Worm (Caenorhabditis elegans): ENCODE data around the gene F20C5.7.

The F20C5.7 gene

DNA sequence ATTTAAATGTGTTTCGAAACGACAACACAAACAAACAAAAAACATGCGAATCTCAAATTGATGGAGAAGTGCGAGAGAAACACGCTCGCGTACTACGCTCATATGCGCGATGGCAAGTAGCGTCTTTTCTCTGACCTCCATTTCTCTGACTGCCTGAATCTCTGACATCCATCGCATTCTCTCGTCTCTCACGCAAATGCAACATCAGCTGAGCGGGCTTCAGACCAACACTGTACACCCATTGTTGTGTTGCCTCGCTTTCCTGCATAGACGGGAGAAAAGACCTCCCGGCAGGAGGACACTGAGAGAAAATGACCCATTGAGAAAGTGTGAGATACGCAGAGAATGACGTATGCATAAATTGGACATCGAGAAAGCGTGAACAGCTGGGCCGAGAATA is 36.7 kb upstream of the F20C5.7 start (continued):
- TF ChIP-seq ceh-22 (tag; optimal IDR thresholded peaks at IDR 0.05) (peak; percentile 73), sox-2 (GFP tag; IDR thresholded peaks at IDR 0.05) (peak; percentile 82), ceh-30 (tag; optimal IDR thresholded peaks at IDR 0.05) (peak; percentile 32), hlh-30 (tag; optimal IDR thresholded peaks at IDR 0.05; ENCODE audit: insufficient read depth) (peak; percentile 91), nhr-11 (tag; optimal IDR thresholded peaks at IDR 0.05) (no peak), ceh-24 (tag; optimal IDR thresholded peaks at IDR 0.05) (no peak), nfya-1 (tag; optimal IDR thresholded peaks at IDR 0.05) (peak; percentile 91), ceh-19 (GFP tag; optimal IDR thresholded peaks at IDR 0.05) (no peak), ref-2 (tag; optimal IDR thresholded peaks at IDR 0.05) (peak; percentile 97), sdc-2 (tag; optimal IDR thresholded peaks at IDR 0.05) (peak; percentile 40), unc-55 (GFP tag; optimal IDR thresholded peaks at IDR 0.05) (peak; percentile 92), hlh-13 (GFP tag; optimal IDR thresholded peaks at IDR 0.05) (no peak), pros-1 (tag; optimal IDR thresholded peaks at IDR 0.05) (peak; percentile 81), ceh-9 (tag; optimal IDR thresholded peaks at IDR 0.05) (no peak), pha-2 (tag; optimal IDR thresholded peaks at IDR 0.05) (no peak), syd-9 (tag; optimal IDR thresholded peaks at IDR 0.05) (peak; percentile 47), zip-5 (tag; optimal IDR thresholded peaks at IDR 0.05) (no peak), unc-3 (GFP tag; conservative IDR thresholded peaks at IDR 0.05) (no peak), unc-3 (tag; optimal IDR thresholded peaks at IDR 0.05) (peak; percentile 41), lim-6 (tag; optimal IDR thresholded peaks at IDR 0.05) (peak; percentile 12), ama-1 (optimal IDR thresholded peaks at IDR 0.05) (no peak), madf-2 (tag; optimal IDR thresholded peaks at IDR 0.05) (peak; percentile 0), pqm-1 (tag; optimal IDR thresholded peaks at IDR 0.05) (no peak), ceh-2 (tag; optimal IDR thresholded peaks at IDR 0.05) (peak; percentile 75)

DNA sequence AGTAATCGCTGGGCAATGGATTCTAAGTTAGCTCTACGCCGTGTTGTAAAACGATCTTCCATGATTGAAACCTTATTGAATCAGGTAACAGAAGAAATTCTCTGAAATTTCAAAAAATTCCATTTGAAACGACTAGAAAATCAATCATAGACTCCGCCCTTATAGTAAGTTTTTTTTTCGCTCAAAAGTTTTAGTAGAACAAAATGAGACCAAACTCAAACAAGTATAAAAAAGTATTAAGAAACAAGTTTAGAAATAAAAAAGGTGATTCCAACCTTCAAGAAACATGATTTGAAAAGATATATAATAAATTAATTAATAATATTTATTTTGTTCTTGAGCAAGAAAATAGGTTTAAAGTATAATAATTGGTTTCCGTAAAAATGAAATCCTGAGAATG is 32.6 kb upstream of the F20C5.7 start, which contains the start of gene C33D9.6:
Gene C33D9.6 (minus strand): TSS at position 101 of the 400 bp plus-strand sequence.
- TF ChIP-seq ahr-1 (tag; optimal IDR thresholded peaks at IDR 0.05) (no peak), hlh-6 (tag; optimal IDR thresholded peaks at IDR 0.05) (no peak), nfya-1 (tag; optimal IDR thresholded peaks at IDR 0.05) (no peak)

DNA sequence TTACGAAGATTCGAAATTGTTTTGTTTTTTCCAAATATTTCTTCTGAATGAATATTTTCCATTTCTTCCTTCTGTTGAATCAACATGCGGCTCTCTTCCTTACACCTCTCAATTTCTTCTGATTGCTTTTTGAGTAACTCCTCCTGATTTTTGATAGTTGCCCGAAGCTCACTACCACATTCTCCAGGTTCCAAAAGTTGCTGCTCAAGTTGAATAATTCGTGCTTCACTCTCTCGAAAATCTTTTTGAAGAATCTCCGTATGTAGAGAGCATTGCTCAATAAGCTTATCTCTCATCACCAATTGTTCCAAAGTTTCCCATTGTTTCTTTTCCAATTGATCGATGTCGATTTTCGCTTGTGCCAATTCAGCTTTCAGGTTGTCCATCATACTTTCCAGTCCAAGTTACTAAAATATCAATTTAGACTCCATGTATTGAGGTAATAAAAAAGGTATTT is 27.3 kb upstream of the F20C5.7 start, which contains the start of gene F20C5.6:
Gene F20C5.6 (minus strand): TSS at position 407 of the 457 bp plus-strand sequence.
- TF ChIP-seq unc-42 (tag; optimal IDR thresholded peaks at IDR 0.05) (no peak), nhr-232 (tag; optimal IDR thresholded peaks at IDR 0.05) (no peak), hlh-13 (GFP tag; optimal IDR thresholded peaks at IDR 0.05) (no peak), tbx-7 (tag; optimal IDR thresholded peaks at IDR 0.05) (no peak), ceh-14 (tag; optimal IDR thresholded peaks at IDR 0.05) (no peak), ceh-22 (tag; optimal IDR thresholded peaks at IDR 0.05) (no peak), unc-3 (GFP tag; conservative IDR thresholded peaks at IDR 0.05) (no peak), unc-3 (tag; optimal IDR thresholded peaks at IDR 0.05) (no peak)

DNA sequence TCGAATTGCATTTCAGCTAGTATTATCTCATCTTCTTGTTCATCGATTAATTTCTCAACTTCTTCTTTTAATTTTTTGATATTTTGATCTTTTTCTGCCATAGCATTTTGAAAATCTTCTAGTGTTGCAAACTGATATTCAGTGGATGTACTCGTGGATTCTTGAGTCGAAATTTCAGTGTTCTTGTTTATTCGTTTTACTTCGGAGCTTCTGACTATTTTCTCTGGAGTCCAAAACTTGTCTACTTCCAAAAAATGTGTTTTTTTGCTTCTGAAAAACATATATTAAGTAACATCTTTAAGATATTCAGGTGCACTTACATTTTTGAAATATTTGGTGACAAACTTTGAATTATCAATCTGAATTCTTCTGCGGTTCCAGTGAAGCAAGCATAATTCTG is 24.0 kb upstream of the F20C5.7 start, which contains the start of gene F20C5.5:
Gene F20C5.5 (minus strand): TSS at position 101 of the 400 bp plus-strand sequence.
- no peak for TF ChIP-seq ceh-48 (tag; optimal IDR thresholded peaks at IDR 0.05)
- no peak for TF ChIP-seq fkh-10 (GFP tag; optimal IDR thresholded peaks at IDR 0.05)

DNA sequence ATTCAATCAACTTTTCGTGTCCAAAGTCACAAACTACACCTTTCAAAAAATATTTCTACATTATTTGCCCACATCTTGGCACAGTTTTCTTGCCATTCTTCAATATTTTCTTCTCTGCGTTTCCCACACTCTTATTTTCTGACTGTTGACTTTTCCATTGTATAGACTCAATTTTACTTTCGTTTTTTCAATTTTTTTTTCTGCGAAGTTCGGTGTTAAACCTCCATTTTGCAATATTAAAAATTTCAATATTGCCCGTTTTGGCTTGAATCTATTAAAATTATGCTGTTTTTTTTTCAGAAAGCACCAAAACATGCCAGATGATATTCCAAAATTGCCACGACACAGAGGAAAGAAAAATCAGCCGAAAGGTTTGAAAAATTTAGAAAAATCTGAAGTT is 19.1 kb upstream of the F20C5.7 start, which contains the start of gene cdc-50.B:
Gene cdc-50.B (plus strand): TSS at position 301 of the 400 bp plus-strand sequence.
- TF ChIP-seq nhr-232 (tag; optimal IDR thresholded peaks at IDR 0.05) = no peak
- no peak for TF ChIP-seq lin-11 (tag; optimal IDR thresholded peaks at IDR 0.05)
- no peak for TF ChIP-seq ceh-22 (tag; optimal IDR thresholded peaks at IDR 0.05)
- no peak for TF ChIP-seq nhr-11 (tag; optimal IDR thresholded peaks at IDR 0.05)
- no peak for TF ChIP-seq K09A11.1 (tag; optimal IDR thresholded peaks at IDR 0.05; ENCODE audit: insufficient read depth)
- no peak for TF ChIP-seq T23F11.4 (GFP tag; optimal IDR thresholded peaks at IDR 0.05)
- TF ChIP-seq mec-3 (tag; optimal IDR thresholded peaks at IDR 0.05; ENCODE audit: borderline replicate concordance) = no peak
- no peak for TF ChIP-seq hlh-30 (tag; optimal IDR thresholded peaks at IDR 0.05; ENCODE audit: insufficient read depth)
- TF ChIP-seq hlh-6 (tag; optimal IDR thresholded peaks at IDR 0.05) = no peak
- TF ChIP-seq unc-3 (GFP tag; conservative IDR thresholded peaks at IDR 0.05) = no peak
- TF ChIP-seq unc-3 (tag; optimal IDR thresholded peaks at IDR 0.05) = no peak
- TF ChIP-seq hlh-13 (GFP tag; optimal IDR thresholded peaks at IDR 0.05) = no peak
- no peak for TF ChIP-seq sox-4 (tag; optimal IDR thresholded peaks at IDR 0.05)
- no peak for TF ChIP-seq unc-42 (tag; optimal IDR thresholded peaks at IDR 0.05)
- no peak for TF ChIP-seq elt-4 (tag; optimal IDR thresholded peaks at IDR 0.05)
- TF ChIP-seq Y22D7AL.16 (tag; optimal IDR thresholded peaks at IDR 0.05) = no peak
